Worm (Caenorhabditis elegans) whole organism, L4/young adult: ENCODE results near the gene srh-142.

Source experiments
- W03F9.2 ChIP-seq: fragments of 150-350 bp; optimal IDR thresholded peaks from 2 replicates; lab custom pipeline; 2014; ENCODE audit warnings: missing biosample characterization, missing genetic modification characterization
- dao-5 ChIP-seq: sonication (generic microtip); optimal IDR thresholded peaks from 2 replicates; lab custom pipeline; 2016; ENCODE audit warnings: missing genotype, missing genetic modification characterization, moderate library complexity, missing compliant biosample characterization
- him-1 ChIP-seq: sonication (generic microtip); optimal IDR thresholded peaks from 2 replicates; lab custom pipeline; 2016; ENCODE audit warnings: missing genotype, missing genetic modification reagents, missing genetic modification characterization, missing compliant biosample characterization

Gene srh-142

ce11 chrV:16460866-16461265 lies at the start of gene srh-142:
Gene srh-142, minus strand, starts transcription at chrV:16460966.
- TF ChIP-seq him-1 (tag; lab: Kevin White, UChicago) (no peak), W03F9.2 (tag; lab: Kevin White, UChicago) (no peak), dao-5 (tag; lab: Kevin White, UChicago) (no peak)

ce11 chrV:16508667-16509066 lies 47.9 kb upstream of the srh-142 start, which contains the start of gene srr-3:
Gene srr-3, minus strand, starts transcription at chrV:16508767.
- TF ChIP-seq him-1 (tag; lab: Kevin White, UChicago) = no peak
- TF ChIP-seq W03F9.2 (tag; lab: Kevin White, UChicago) = no peak
- no peak for TF ChIP-seq dao-5 (tag; lab: Kevin White, UChicago)

- TF ChIP-seq W03F9.2 (tag; lab: Kevin White, UChicago) (no peak), him-1 (tag; lab: Kevin White, UChicago) (no peak), dao-5 (tag; lab: Kevin White, UChicago) (no peak)
These were observed 45.9 kb upstream of the srh-142 start for ce11 chrV:16506650-16507049.

ce11 chrV:16505828-16506227 lies 45.1 kb upstream of the srh-142 start, which contains the start of gene nhr-54:
Gene nhr-54, minus strand, starts transcription at chrV:16505928.
- no peak for TF ChIP-seq W03F9.2 (tag; lab: Kevin White, UChicago)
- no peak for TF ChIP-seq him-1 (tag; lab: Kevin White, UChicago)
- TF ChIP-seq dao-5 (tag; lab: Kevin White, UChicago) = no peak

ce11 chrV:16503164-16503563 lies 42.4 kb upstream of the srh-142 start, which contains the start of gene F36D3.14:
Gene F36D3.14, minus strand, starts transcription at chrV:16503264.
- TF ChIP-seq him-1 (tag; lab: Kevin White, UChicago) = no peak
- no peak for TF ChIP-seq W03F9.2 (tag; lab: Kevin White, UChicago)
- no peak for TF ChIP-seq dao-5 (tag; lab: Kevin White, UChicago)

ce11 chrV:16499006-16499405 lies 38.2 kb upstream of the srh-142 start, which contains the start of gene F36D3.1:
Gene F36D3.1, plus strand, starts transcription at chrV:16499352.
- TF ChIP-seq W03F9.2 (tag; lab: Kevin White, UChicago) (no peak), dao-5 (tag; lab: Kevin White, UChicago) (no peak), him-1 (tag; lab: Kevin White, UChicago) (no peak)

- TF ChIP-seq him-1 (tag; lab: Kevin White, UChicago) = no peak
- TF ChIP-seq W03F9.2 (tag; lab: Kevin White, UChicago) = no peak
- no peak for TF ChIP-seq dao-5 (tag; lab: Kevin White, UChicago)
These were observed 36.7 kb upstream of the srh-142 start, which contains the start of gene srh-136 for ce11 chrV:16497504-16497903. Gene srh-136, minus strand, starts transcription at chrV:16497596.

- TF ChIP-seq W03F9.2 (tag; lab: Kevin White, UChicago) (no peak), dao-5 (tag; lab: Kevin White, UChicago) (no peak), him-1 (tag; lab: Kevin White, UChicago) (no peak)
These were observed 33.6 kb upstream of the srh-142 start, which contains the start of gene comt-2 for ce11 chrV:16494359-16494758. Gene comt-2, minus strand, starts transcription at chrV:16494489.

- TF ChIP-seq dao-5 (tag; lab: Kevin White, UChicago) (no peak), W03F9.2 (tag; lab: Kevin White, UChicago) (no peak), him-1 (tag; lab: Kevin White, UChicago) (no peak)
These were observed 27.4 kb upstream of the srh-142 start, which contains the start of gene sqst-4 for ce11 chrV:16488172-16488571. Gene sqst-4, plus strand, starts transcription at chrV:16488472.

ce11 chrV:16487474-16487873 lies 26.7 kb upstream of the srh-142 start, which contains the start of gene Y32B12A.5:
Gene Y32B12A.5, minus strand, starts transcription at chrV:16487574.
- TF ChIP-seq him-1 (tag; lab: Kevin White, UChicago) (no peak), W03F9.2 (tag; lab: Kevin White, UChicago) (no peak), dao-5 (tag; lab: Kevin White, UChicago) (no peak)

- no peak for TF ChIP-seq dao-5 (tag; lab: Kevin White, UChicago)
These were observed 22.9 kb upstream of the srh-142 start, which contains the start of gene srh-139 for ce11 chrV:16483681-16484080. Gene srh-139, plus strand, starts transcription at chrV:16483981.

ce11 chrV:16483044-16483443 lies 22.3 kb upstream of the srh-142 start, which contains the start of gene F57E7.2:
Gene F57E7.2, minus strand, starts transcription at chrV:16483144.
- TF ChIP-seq W03F9.2 (tag; lab: Kevin White, UChicago) (no peak), dao-5 (tag; lab: Kevin White, UChicago) (no peak), him-1 (tag; lab: Kevin White, UChicago) (no peak)

ce11 chrV:16480919-16481630 lies 20.3 kb upstream of the srh-142 start, which contains the start of the genes F57E7.4 and spig-6:
Gene F57E7.4, minus strand, starts transcription at chrV:16481019.
Gene spig-6, plus strand, starts transcription at chrV:16481580.
- no peak for TF ChIP-seq dao-5 (tag; lab: Kevin White, UChicago)
- no peak for TF ChIP-seq him-1 (tag; lab: Kevin White, UChicago)
- TF ChIP-seq W03F9.2 (tag; lab: Kevin White, UChicago) = no peak
